Fruit fly (Drosophila melanogaster) whole organism, wandering third instar larva: Measurements from ENCODE around the gene CG42699.

Experiments used
- Dif ChIP-seq: fragments of 200-275, 200-300 bp; sonication (Bioruptor generic); optimal IDR thresholded peaks from 2 replicates; lab custom pipeline; 2018; ENCODE audit warnings: missing biosample characterization, missing genetic modification characterization; ENCODE audit not compliant: partially characterized antibody
- OdsH ChIP-seq: fragments of 200-800 bp; sonication (Bioruptor generic); optimal IDR thresholded peaks from 2 replicates; lab custom pipeline; 2016; ENCODE audit warnings: missing biosample characterization, mild to moderate bottlenecking, missing genetic modification characterization
- dmrt93B ChIP-seq: fragments of 200-800 bp; sonication (Bioruptor generic); optimal IDR thresholded peaks from 2 replicates; lab custom pipeline; 2018; ENCODE audit warnings: missing biosample characterization, mild to moderate bottlenecking, missing genetic modification characterization
- h ChIP-seq: fragments of 200-800 bp; sonication (Bioruptor generic); optimal IDR thresholded peaks from 3 replicates; lab custom pipeline; 2016; ENCODE audit warnings: missing biosample characterization, mild to moderate bottlenecking, missing genetic modification characterization
- lola ChIP-seq: fragments of >200 bp; optimal IDR thresholded peaks from 2 replicates; lab custom pipeline; 2017; ENCODE audit warnings: missing biosample characterization, missing genetic modification characterization
- pan ChIP-seq: fragments of >200 bp; optimal IDR thresholded peaks from 2 replicates; lab custom pipeline; 2017
- sv ChIP-seq: fragments of 200-800 bp; sonication (Bioruptor generic); optimal IDR thresholded peaks from 3 replicates; lab custom pipeline; 2016; ENCODE audit warnings: missing biosample characterization, missing genetic modification characterization
- usp ChIP-seq: fragments of >200 bp; optimal IDR thresholded peaks from 2 replicates; lab custom pipeline; 2017; ENCODE audit warnings: missing biosample characterization, missing genetic modification characterization

- TF ChIP-seq pan (lab: Kevin White, UChicago) (no peak), Dif (no peak), lola (no peak), sv (GFP tag; lab: Kevin White, UChicago) (no peak), usp (GFP tag; lab: Kevin White, UChicago) (no peak), dmrt93B (GFP tag; lab: Kevin White, UChicago) (no peak), h (GFP tag; lab: Kevin White, UChicago) (no peak), OdsH (GFP tag; lab: Kevin White, UChicago) (no peak)
Observed at dm6 chrX:5781520-5781919, 17.2 kb downstream of the CG42699 start, which contains the start of gene CG3108.
